Worm (Caenorhabditis elegans) whole organism, late embryonic: ENCODE results near the gene dars-1.
A peak's percentile ranks its signal among the peaks of the same experiment; 100 is the strongest.

Source experiments
- C08G9.2 ChIP-seq: sonication (generic microtip); optimal IDR thresholded peaks from 2 replicates; lab custom pipeline; 2016; ENCODE audit warnings: mild to moderate bottlenecking, missing genetic modification characterization, moderate library complexity, missing compliant biosample characterization
- K09A11.1 ChIP-seq: sonication (generic microtip); optimal IDR thresholded peaks from 2 replicates; lab custom pipeline; 2017; ENCODE audit warnings: antibody characterized with exemption, mild to moderate bottlenecking, missing genetic modification characterization, missing compliant biosample characterization; ENCODE audit not compliant: insufficient read depth
- T23F11.4 ChIP-seq: fragments of 200-800 bp; sonication (Bioruptor generic); optimal IDR thresholded peaks from 2 replicates; lab custom pipeline; 2018; ENCODE audit warnings: mild to moderate bottlenecking, missing genetic modification characterization, missing compliant biosample characterization
- Y22D7AL.16 ChIP-seq: sonication (generic microtip); optimal IDR thresholded peaks from 2 replicates; lab custom pipeline; 2016; ENCODE audit warnings: missing genetic modification characterization, missing compliant biosample characterization
- ahr-1 ChIP-seq: sonication (generic microtip); optimal IDR thresholded peaks from 2 replicates; lab custom pipeline; 2016; ENCODE audit warnings: missing genetic modification characterization, missing compliant biosample characterization
- ceh-14 ChIP-seq: sonication (generic microtip); optimal IDR thresholded peaks from 2 replicates; lab custom pipeline; 2016; ENCODE audit warnings: missing genotype, missing genetic modification characterization, missing compliant biosample characterization
- ceh-18 ChIP-seq: sonication (generic microtip); optimal IDR thresholded peaks from 2 replicates; lab custom pipeline; 2016; ENCODE audit warnings: missing genetic modification characterization, missing compliant biosample characterization
- ceh-31 ChIP-seq: sonication (generic microtip); optimal IDR thresholded peaks from 2 replicates; lab custom pipeline; 2016; ENCODE audit warnings: missing genetic modification characterization, missing compliant biosample characterization
- ceh-34 ChIP-seq: sonication (generic microtip); optimal IDR thresholded peaks from 2 replicates; lab custom pipeline; 2016; ENCODE audit warnings: mild to moderate bottlenecking, missing genetic modification characterization, missing compliant biosample characterization
- ceh-48 ChIP-seq: sonication (generic microtip); optimal IDR thresholded peaks from 2 replicates; lab custom pipeline; 2016; ENCODE audit warnings: missing genetic modification characterization, inconsistent platforms, missing compliant biosample characterization
- che-1 ChIP-seq: sonication (generic microtip); optimal IDR thresholded peaks from 2 replicates; lab custom pipeline; 2016; ENCODE audit warnings: mild to moderate bottlenecking, missing genetic modification characterization, missing compliant biosample characterization
- dmd-4 ChIP-seq: sonication (generic microtip); optimal IDR thresholded peaks from 2 replicates; lab custom pipeline; 2016; ENCODE audit warnings: borderline replicate concordance, missing genetic modification characterization, missing compliant biosample characterization
- elt-2 ChIP-seq: sonication (generic microtip); optimal IDR thresholded peaks from 2 replicates; lab custom pipeline; 2016; ENCODE audit warnings: missing genetic modification reagents, missing genetic modification characterization, missing compliant biosample characterization
- elt-4 ChIP-seq: sonication (generic microtip); optimal IDR thresholded peaks from 2 replicates; lab custom pipeline; 2016; ENCODE audit warnings: missing genetic modification characterization, missing compliant biosample characterization
- ets-4 ChIP-seq: sonication (generic microtip); optimal IDR thresholded peaks from 2 replicates; lab custom pipeline; 2016; ENCODE audit warnings: missing genetic modification characterization, missing compliant biosample characterization
- fax-1 ChIP-seq: sonication (generic microtip); optimal IDR thresholded peaks from 2 replicates; lab custom pipeline; 2016; ENCODE audit warnings: missing genotype, missing genetic modification characterization, missing compliant biosample characterization
- fkh-10 ChIP-seq: fragments of 150-350 bp; optimal IDR thresholded peaks from 2 replicates; lab custom pipeline; 2014; ENCODE audit warnings: missing biosample characterization, missing genetic modification reagents, missing genetic modification characterization
- hlh-13 ChIP-seq: fragments of 200-800 bp; sonication (Bioruptor generic); optimal IDR thresholded peaks from 2 replicates; lab custom pipeline; 2018; ENCODE audit warnings: mild to moderate bottlenecking, missing genetic modification characterization, missing compliant biosample characterization
- hlh-15 ChIP-seq: sonication (generic microtip); optimal IDR thresholded peaks from 2 replicates; lab custom pipeline; 2016; ENCODE audit warnings: missing genetic modification characterization, missing compliant biosample characterization
- hlh-30 ChIP-seq: sonication (generic microtip); optimal IDR thresholded peaks from 2 replicates; lab custom pipeline; 2017; ENCODE audit warnings: antibody characterized with exemption, missing genetic modification characterization, missing compliant biosample characterization; ENCODE audit not compliant: insufficient read depth
- hlh-8 ChIP-seq: sonication (generic microtip); optimal IDR thresholded peaks from 2 replicates; lab custom pipeline; 2016; ENCODE audit warnings: missing genotype, missing genetic modification characterization, missing compliant biosample characterization
- lim-6 ChIP-seq: sonication (generic microtip); optimal IDR thresholded peaks from 2 replicates; lab custom pipeline; 2016; ENCODE audit warnings: missing genetic modification characterization, missing compliant biosample characterization
- lin-11 ChIP-seq: fragments of 200-800 bp; sonication (Bioruptor generic); optimal IDR thresholded peaks from 2 replicates; lab custom pipeline; 2018; ENCODE audit warnings: mild to moderate bottlenecking, missing genetic modification characterization, missing compliant biosample characterization
- madf-2 ChIP-seq: sonication (generic microtip); optimal IDR thresholded peaks from 2 replicates; lab custom pipeline; 2017; ENCODE audit warnings: missing genetic modification characterization, missing compliant biosample characterization
- mec-3 ChIP-seq: sonication (generic microtip); optimal IDR thresholded peaks from 2 replicates; lab custom pipeline; 2016; ENCODE audit warnings: borderline replicate concordance, missing genetic modification characterization, missing compliant biosample characterization
- nfya-1 ChIP-seq: sonication (generic microtip); optimal IDR thresholded peaks from 2 replicates; lab custom pipeline; 2017; ENCODE audit warnings: missing genetic modification characterization, mild to moderate bottlenecking, missing compliant biosample characterization, antibody characterized with exemption, moderate library complexity
- nhr-11 ChIP-seq: fragments of 150-350 bp; optimal IDR thresholded peaks from 2 replicates; lab custom pipeline; 2014; ENCODE audit warnings: missing biosample characterization, missing genetic modification characterization
- nhr-232 ChIP-seq: sonication (generic microtip); optimal IDR thresholded peaks from 2 replicates; lab custom pipeline; 2016; ENCODE audit warnings: missing genetic modification characterization, missing compliant biosample characterization
- odd-2 ChIP-seq: sonication (generic microtip); optimal IDR thresholded peaks from 2 replicates; lab custom pipeline; 2017; ENCODE audit warnings: antibody characterized with exemption, mild to moderate bottlenecking, missing genetic modification characterization, missing compliant biosample characterization
- pag-3 ChIP-seq: sonication (generic microtip); optimal IDR thresholded peaks from 2 replicates; lab custom pipeline; 2016; ENCODE audit warnings: missing compliant biosample characterization, missing genetic modification characterization, borderline replicate concordance
- pat-9 ChIP-seq: fragments of 200-800 bp; sonication (Bioruptor generic); optimal IDR thresholded peaks from 2 replicates; lab custom pipeline; 2018; ENCODE audit warnings: mild to moderate bottlenecking, missing genetic modification characterization, moderate library complexity, missing compliant biosample characterization
- pax-1 ChIP-seq: fragments of 150-350 bp; optimal IDR thresholded peaks from 2 replicates; lab custom pipeline; 2014; ENCODE audit warnings: missing biosample characterization, missing genetic modification characterization
- pha-2 ChIP-seq: sonication (generic microtip); optimal IDR thresholded peaks from 2 replicates; lab custom pipeline; 2017; ENCODE audit warnings: mild to moderate bottlenecking, missing genetic modification characterization, missing compliant biosample characterization
- pha-4 ChIP-seq: fragments of 150-350 bp; optimal IDR thresholded peaks from 2 replicates; lab custom pipeline; 2018; ENCODE audit warnings: missing biosample characterization, missing genetic modification reagents, missing genetic modification characterization
- pqm-1 ChIP-seq: sonication (generic microtip); optimal IDR thresholded peaks from 2 replicates; lab custom pipeline; 2016; ENCODE audit warnings: missing genetic modification characterization, missing compliant biosample characterization
- ref-2 ChIP-seq: sonication (generic microtip); optimal IDR thresholded peaks from 2 replicates; lab custom pipeline; 2016; ENCODE audit warnings: missing genetic modification characterization, missing compliant biosample characterization
- sdc-2 ChIP-seq: sonication (generic microtip); optimal IDR thresholded peaks from 2 replicates; lab custom pipeline; 2016; ENCODE audit warnings: missing genotype, missing genetic modification characterization, missing compliant biosample characterization
- sox-2 ChIP-seq: fragments of 200-800 bp; sonication (Bioruptor generic); IDR thresholded peaks from 2 replicates; pipeline ENCODE4 v1.3.6; 2022; ENCODE audit warnings: missing genetic modification reagents, missing genetic modification characterization, missing compliant biosample characterization
- tbx-2 ChIP-seq: sonication (generic microtip); optimal IDR thresholded peaks from 2 replicates; lab custom pipeline; 2016; ENCODE audit warnings: missing genetic modification characterization, missing compliant biosample characterization
- tbx-7 ChIP-seq: sonication (generic microtip); optimal IDR thresholded peaks from 2 replicates; lab custom pipeline; 2016; ENCODE audit warnings: missing genotype, missing genetic modification characterization, missing compliant biosample characterization
- ttx-3 ChIP-seq: sonication (generic microtip); optimal IDR thresholded peaks from 2 replicates; lab custom pipeline; 2016; ENCODE audit warnings: missing genetic modification reagents, missing genetic modification characterization, missing compliant biosample characterization
- unc-3 ChIP-seq, 2 experiments: fragments of 200-800 bp in 1 of 2; sonication (Bioruptor generic) in 1 of 2; sonication (generic microtip) in 1 of 2; conservative IDR thresholded peaks in 1 of 2; optimal IDR thresholded peaks in 1 of 2; 2 replicates each; pipeline versions ENCODE4 v1.3.6 to Lab custom; 2016 to 2022; ENCODE audit warnings: missing compliant biosample characterization in 2 of 2, missing genetic modification characterization in 2 of 2, missing genetic modification reagents in 1 of 2
- unc-42 ChIP-seq: sonication (generic microtip); optimal IDR thresholded peaks from 2 replicates; lab custom pipeline; 2016; ENCODE audit warnings: missing genotype, missing genetic modification characterization, missing compliant biosample characterization
- unc-55 ChIP-seq: sonication (generic microtip); optimal IDR thresholded peaks from 2 replicates; lab custom pipeline; 2017; ENCODE audit warnings: missing biosample characterization, missing genetic modification reagents, missing genetic modification characterization
- unc-86 ChIP-seq: sonication (generic microtip); optimal IDR thresholded peaks from 2 replicates; lab custom pipeline; 2016; ENCODE audit warnings: missing genetic modification characterization, missing compliant biosample characterization

Gene dars-1

DNA sequence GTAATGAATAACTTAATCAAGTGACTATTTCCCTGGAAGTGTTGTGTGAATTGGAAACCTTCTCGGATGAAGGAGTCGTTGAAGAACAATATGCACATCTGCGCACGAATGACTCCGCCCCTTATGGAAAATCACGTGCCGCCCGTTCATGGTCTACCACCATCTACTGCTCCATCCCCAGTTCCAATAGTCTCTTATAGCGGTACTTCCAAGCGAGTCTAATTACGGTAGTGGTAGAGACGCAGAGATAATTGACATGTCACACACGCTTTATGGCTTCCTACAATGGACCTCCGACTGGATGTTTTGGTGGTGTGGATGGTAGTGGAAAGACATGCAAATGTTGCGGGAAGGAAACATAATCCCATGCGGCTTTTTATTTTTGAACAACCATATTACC lies 40.1 kb downstream of the dars-1 start:
- TF ChIP-seq ttx-3: no peak
- no peak for TF ChIP-seq lin-11 (tag; lab: Kevin White, UChicago)
- no peak for TF ChIP-seq unc-86 (tag; lab: Kevin White, UChicago)
- peak; percentile 92 for TF ChIP-seq ceh-31 (tag; lab: Kevin White, UChicago)
- no peak for TF ChIP-seq madf-2 (tag; lab: Kevin White, UChicago)
- TF ChIP-seq pax-1 (tag; lab: Kevin White, UChicago): no peak
- TF ChIP-seq ceh-34 (tag; lab: Kevin White, UChicago): peak; percentile 58
- TF ChIP-seq fax-1: no peak
- no peak for TF ChIP-seq T23F11.4 (GFP tag; lab: Kevin White, UChicago)
- TF ChIP-seq ceh-14: peak; percentile 19
- TF ChIP-seq odd-2 (tag; lab: Kevin White, UChicago): no peak
- TF ChIP-seq hlh-8: no peak
- TF ChIP-seq Y22D7AL.16 (tag; lab: Kevin White, UChicago): no peak
- TF ChIP-seq che-1 (tag; lab: Kevin White, UChicago): no peak
- no peak for TF ChIP-seq pat-9 (tag; lab: Kevin White, UChicago)
- peak; percentile 41 for TF ChIP-seq nfya-1 (tag; lab: Kevin White, UChicago)
- peak; percentile 51 for TF ChIP-seq ref-2 (tag; lab: Kevin White, UChicago)
- TF ChIP-seq hlh-13: no peak
- TF ChIP-seq hlh-15 (tag; lab: Kevin White, UChicago): no peak
- TF ChIP-seq nhr-11 (tag; lab: Kevin White, UChicago): no peak
- peak; percentile 15 for TF ChIP-seq tbx-2 (tag; lab: Kevin White, UChicago)
- TF ChIP-seq sox-2 (GFP tag; lab: Robert Waterston, UW): peak; percentile 10; the same call in 1 of the 2 replicates
- no peak for TF ChIP-seq pha-2 (tag; lab: Kevin White, UChicago)
- TF ChIP-seq unc-3 (GFP tag; conservative IDR thresholded peaks at IDR 0.05; lab: Robert Waterston, UW): no peak
- no peak for TF ChIP-seq unc-3 (tag; optimal IDR thresholded peaks at IDR 0.05; lab: Kevin White, UChicago)
- no peak for TF ChIP-seq ceh-48 (tag; lab: Kevin White, UChicago)
- peak; percentile 40 for TF ChIP-seq unc-55 (GFP tag; lab: Kevin White, UChicago)
- no peak for TF ChIP-seq ceh-18 (tag; lab: Kevin White, UChicago)
- peak; percentile 93 for TF ChIP-seq hlh-30 (tag; lab: Kevin White, UChicago)
- TF ChIP-seq pqm-1 (tag; lab: Kevin White, UChicago): no peak
- no peak for TF ChIP-seq elt-4 (tag; lab: Kevin White, UChicago)
- TF ChIP-seq elt-2 (tag; lab: Kevin White, UChicago): no peak
- TF ChIP-seq K09A11.1: no peak
- no peak for TF ChIP-seq pha-4 (tag; lab: Kevin White, UChicago)
- peak; percentile 55 for TF ChIP-seq unc-42
- TF ChIP-seq dmd-4: no peak
- no peak for TF ChIP-seq lim-6 (tag; lab: Kevin White, UChicago)
- TF ChIP-seq C08G9.2 (tag; lab: Kevin White, UChicago): no peak
- no peak for TF ChIP-seq nhr-232
- TF ChIP-seq tbx-7 (tag; lab: Kevin White, UChicago): no peak
- TF ChIP-seq mec-3: no peak

DNA sequence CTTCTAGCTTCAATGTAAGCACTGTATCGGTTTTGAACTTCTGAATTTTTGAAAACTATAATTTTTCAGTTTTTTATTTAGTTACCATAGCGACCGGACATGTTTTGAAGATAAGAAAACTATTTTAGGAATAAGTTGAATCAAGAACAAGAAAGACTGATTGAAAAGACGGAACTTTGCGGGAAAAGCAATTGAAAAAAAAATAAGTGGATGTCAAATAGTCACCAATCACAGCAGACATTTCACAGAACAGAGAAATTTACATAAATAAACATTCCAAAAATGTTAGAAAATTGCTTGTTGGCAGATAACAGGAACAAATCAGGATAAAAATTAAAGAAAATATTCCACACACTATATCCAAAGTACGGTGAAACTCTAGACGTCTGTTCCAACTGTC lies 41.2 kb downstream of the dars-1 start, which contains the start of gene F54C8.6:
TSS of gene F54C8.6 (minus strand) at position 101 of the 400 bp plus-strand sequence.
- TF ChIP-seq K09A11.1 (no peak), sdc-2 (no peak), unc-55 (GFP tag; lab: Kevin White, UChicago) (no peak), pax-1 (tag; lab: Kevin White, UChicago) (no peak), ahr-1 (tag; lab: Kevin White, UChicago) (no peak), ceh-14 (no peak), elt-4 (tag; lab: Kevin White, UChicago) (no peak), pat-9 (tag; lab: Kevin White, UChicago) (no peak), dmd-4 (no peak), pha-4 (tag; lab: Kevin White, UChicago) (no peak), ceh-34 (tag; lab: Kevin White, UChicago) (no peak), Y22D7AL.16 (tag; lab: Kevin White, UChicago) (no peak), unc-86 (tag; lab: Kevin White, UChicago) (no peak), che-1 (tag; lab: Kevin White, UChicago) (no peak), fkh-10 (GFP tag; lab: Kevin White, UChicago) (no peak), ets-4 (tag; lab: Kevin White, UChicago) (no peak), pag-3 (tag; lab: Kevin White, UChicago) (no peak), pha-2 (tag; lab: Kevin White, UChicago) (no peak)
